ENCODE assay signal across 1 fruit fly cellular context in genomic region chr2L:2957547-2958174, dm6.
A peak's percentile ranks its signal among the peaks of the same experiment; 100 is the strongest.
TF ChIP-seq lines count a peak whose summit lies in the region.

No protein-coding gene starts in this region.

TF ChIP-seq in whole organism, embryonic, 481 proteins besides CTCF, POLR2A, EP300 and RAD21 (continued from another document):
- TF ChIP-seq B-H1 (GFP tag; IDR thresholded peaks at IDR 0.05; lab: Robert Waterston, UW) (no peak), CG11504 (tag; optimal IDR thresholded peaks at IDR 0.05; lab: Kevin White, UChicago) (peak; percentile 78), CG13894 (tag; optimal IDR thresholded peaks at IDR 0.05; lab: Kevin White, UChicago) (no peak), CG12769 (tag; optimal IDR thresholded peaks at IDR 0.05; lab: Kevin White, UChicago) (no peak), Adf1 (GFP tag; IDR thresholded peaks at IDR 0.05; lab: Robert Waterston, UW) (peak; percentile 47; the same call in 1 of the 2 replicates), CG4707 (GFP tag; optimal IDR thresholded peaks at IDR 0.05; lab: Kevin White, UChicago) (no peak), ATbp (GFP tag; optimal IDR thresholded peaks at IDR 0.05; lab: Kevin White, UChicago) (peak; percentile 64), corto (GFP tag; optimal IDR thresholded peaks at IDR 0.05; lab: Kevin White, UChicago) (no peak), CG2889 (GFP tag; IDR thresholded peaks at IDR 0.05; lab: Robert Waterston, UW) (no peak), Awh (GFP tag; IDR thresholded peaks at IDR 0.05; lab: Robert Waterston, UW) (0 out of 2 replicates have a peak, but pooled peaks have one; percentile 17), amos (GFP tag; IDR thresholded peaks at IDR 0.05; lab: Robert Waterston, UW; ENCODE audit: partially characterized antibody) (no peak), B-H2 (GFP tag; optimal IDR thresholded peaks at IDR 0.05; lab: Kevin White, UChicago) (no peak), z (GFP tag; IDR thresholded peaks at IDR 0.05; lab: Robert Waterston, UW) (no peak), dm (GFP tag; optimal IDR thresholded peaks at IDR 0.05; lab: Kevin White, UChicago) (no peak), kay (GFP tag; optimal IDR thresholded peaks at IDR 0.05; lab: Kevin White, UChicago) (no peak), da (GFP tag; optimal IDR thresholded peaks at IDR 0.05; lab: Kevin White, UChicago) (no peak), Ptx1 (GFP tag; IDR thresholded peaks at IDR 0.05; lab: Robert Waterston, UW) (peak; percentile 58), Sry-β (GFP tag; optimal IDR thresholded peaks at IDR 0.05; lab: Kevin White, UChicago) (no peak), vfl (GFP tag; optimal IDR thresholded peaks at IDR 0.05; lab: Kevin White, UChicago) (no peak)
